Fruit fly (Drosophila melanogaster) whole organism, embryonic: Measurements from ENCODE around the gene CG15431.
A peak's percentile ranks its signal among the peaks of the same experiment; 100 is the strongest.

Experiments
- Atf-2 ChIP-seq: fragments of 200-800 bp; sonication (Bioruptor generic); optimal IDR thresholded peaks from 2 replicates; lab custom pipeline; 2016; ENCODE audit warnings: missing biosample characterization, missing genetic modification characterization
- Blimp-1 ChIP-seq: fragments of 200-800 bp; sonication (Bioruptor generic); optimal IDR thresholded peaks from 3 replicates; lab custom pipeline; 2018; ENCODE audit warnings: missing biosample characterization, missing genetic modification characterization, mild to moderate bottlenecking, moderate library complexity, missing genetic modification reagents
- CG10147 ChIP-seq: fragments of 200-800 bp; sonication (Bioruptor generic); optimal IDR thresholded peaks from 2 replicates; lab custom pipeline; 2019; ENCODE audit warnings: missing biosample characterization, mild to moderate bottlenecking, missing genetic modification characterization, moderate library complexity
- CG10366 ChIP-seq: fragments of 200-800 bp; sonication (Bioruptor generic); IDR thresholded peaks from 2 replicates; pipeline ENCODE4 v1.3.6; 2022; ENCODE audit warnings: missing biosample characterization, missing genetic modification characterization
- CG10431 ChIP-seq: fragments of 200-800 bp; sonication (Bioruptor generic); optimal IDR thresholded peaks from 3 replicates; lab custom pipeline; 2018; ENCODE audit warnings: missing biosample characterization, mild to moderate bottlenecking, missing genetic modification characterization
- CG12299 ChIP-seq: fragments of 200-800 bp; sonication (Bioruptor generic); optimal IDR thresholded peaks from 2 replicates; lab custom pipeline; 2018; ENCODE audit warnings: missing biosample characterization, mild to moderate bottlenecking, missing genetic modification characterization
- CG1233 ChIP-seq: fragments of 200-800 bp; sonication (Bioruptor generic); optimal IDR thresholded peaks from 4 replicates; lab custom pipeline; 2018; ENCODE audit warnings: missing biosample characterization, mild to moderate bottlenecking, missing genetic modification characterization
- CG13894 ChIP-seq: fragments of 200-800 bp; sonication (Bioruptor generic); optimal IDR thresholded peaks from 3 replicates; lab custom pipeline; 2018; ENCODE audit warnings: missing biosample characterization, mild to moderate bottlenecking, missing genetic modification characterization, moderate library complexity
- CG14860 ChIP-seq: fragments of 200-800 bp; sonication (Bioruptor generic); IDR thresholded peaks from 3 replicates; pipeline ENCODE4 v1.3.6; 2022; ENCODE audit warnings: missing biosample characterization, missing genetic modification characterization; ENCODE audit not compliant: partially characterized antibody
- CG15479 ChIP-seq: fragments of 200-800 bp; sonication (Bioruptor generic); optimal IDR thresholded peaks from 3 replicates; lab custom pipeline; 2019; ENCODE audit warnings: missing biosample characterization, mild to moderate bottlenecking, missing genetic modification characterization, moderate library complexity
- CG18262 ChIP-seq: fragments of 200-800 bp; optimal IDR thresholded peaks from 3 replicates; lab custom pipeline; 2019; ENCODE audit warnings: missing biosample characterization, mild to moderate bottlenecking, missing genetic modification characterization, moderate library complexity
- CG1832 ChIP-seq: fragments of 200-800 bp; sonication (Bioruptor generic); optimal IDR thresholded peaks from 2 replicates; lab custom pipeline; 2017; ENCODE audit warnings: missing biosample characterization, mild to moderate bottlenecking, missing genetic modification characterization, inconsistent platforms
- CG18619 ChIP-seq: fragments of 200-800 bp; sonication (Bioruptor generic); optimal IDR thresholded peaks from 3 replicates; lab custom pipeline; 2017; ENCODE audit warnings: missing biosample characterization, mild to moderate bottlenecking, missing genetic modification characterization
- CG2712 ChIP-seq: fragments of 200-800 bp; optimal IDR thresholded peaks from 3 replicates; lab custom pipeline; 2019; ENCODE audit warnings: missing biosample characterization, mild to moderate bottlenecking, missing genetic modification characterization, moderate library complexity
- CG32767 ChIP-seq: fragments of 200-800 bp; sonication (Bioruptor generic); IDR thresholded peaks from 2 replicates; pipeline ENCODE4 v1.3.6; 2022; ENCODE audit warnings: missing biosample characterization, missing genetic modification characterization
- CG34376 ChIP-seq: fragments of 200-800 bp; sonication (Bioruptor generic); optimal IDR thresholded peaks from 2 replicates; lab custom pipeline; 2018; ENCODE audit warnings: missing biosample characterization, mild to moderate bottlenecking, missing genetic modification characterization
- CG3995 ChIP-seq: fragments of 200-800 bp; sonication (Bioruptor generic); optimal IDR thresholded peaks from 3 replicates; lab custom pipeline; 2016; ENCODE audit warnings: missing biosample characterization, missing genetic modification characterization
- CG4404 ChIP-seq: fragments of 200-800 bp; sonication (Bioruptor generic); IDR thresholded peaks from 2 replicates; pipeline ENCODE4 v1.3.6; 2022; ENCODE audit warnings: missing biosample characterization, missing genetic modification characterization
- CG4820 ChIP-seq: fragments of 200-800 bp; sonication (Bioruptor generic); optimal IDR thresholded peaks from 3 replicates; lab custom pipeline; 2016; ENCODE audit warnings: missing biosample characterization, missing genetic modification characterization
- CG6175 ChIP-seq: fragments of 200-800 bp; sonication (Bioruptor generic); IDR thresholded peaks from 3 replicates; pipeline ENCODE4 v1.3.6; 2022; ENCODE audit warnings: missing biosample characterization, missing genetic modification characterization
- CG6683 ChIP-seq: fragments of 200-800 bp; sonication (Bioruptor generic); optimal IDR thresholded peaks from 2 replicates; lab custom pipeline; 2017; ENCODE audit warnings: missing biosample characterization, mild to moderate bottlenecking, missing genetic modification characterization, missing genetic modification reagents
- CG6791 ChIP-seq: fragments of 200-800 bp; sonication (Bioruptor generic); IDR thresholded peaks from 3 replicates; pipeline ENCODE4 v1.3.6; 2022; ENCODE audit warnings: missing biosample characterization, missing genetic modification characterization; ENCODE audit not compliant: partially characterized antibody
- Deaf1 ChIP-seq: fragments of 200-800 bp; optimal IDR thresholded peaks from 3 replicates; lab custom pipeline; 2019; ENCODE audit warnings: missing biosample characterization, mild to moderate bottlenecking, missing genetic modification characterization, moderate library complexity
- Eip74EF ChIP-seq, 2 experiments: fragments of 200-800 bp in 1 of 2; fragments of >200 bp in 1 of 2; sonication (Bioruptor generic) in 1 of 2; optimal IDR thresholded peaks; 2 replicates each; lab custom pipeline; 2017 to 2019; ENCODE audit warnings: missing biosample characterization in 2 of 2, missing genetic modification characterization in 2 of 2, mild to moderate bottlenecking in 1 of 2, moderate library complexity in 1 of 2
- H15 ChIP-seq: fragments of 200-800 bp; sonication (Bioruptor generic); IDR thresholded peaks from 3 replicates; pipeline ENCODE4 v1.3.6; 2022; ENCODE audit warnings: missing biosample characterization, missing genetic modification characterization
- HLH4C ChIP-seq: fragments of 200-800 bp; sonication (Bioruptor generic); IDR thresholded peaks from 3 replicates; pipeline ENCODE4 v1.3.6; 2022; ENCODE audit warnings: missing biosample characterization, missing genetic modification characterization; ENCODE audit not compliant: partially characterized antibody
- Hr51 ChIP-seq, 2 experiments: fragments of 200-800 bp; sonication (Bioruptor generic); optimal IDR thresholded peaks; 2 replicates in 1 of 2; 3 replicates in 1 of 2; lab custom pipeline; 2016 to 2018; ENCODE audit warnings: missing biosample characterization in 2 of 2, missing genetic modification characterization in 2 of 2, mild to moderate bottlenecking in 1 of 2, moderate library complexity in 1 of 2
- Kr ChIP-seq: fragments of 200-800 bp; sonication (Bioruptor generic); optimal IDR thresholded peaks from 2 replicates; lab custom pipeline; 2017; ENCODE audit warnings: missing biosample characterization, mild to moderate bottlenecking, missing genetic modification characterization
- Mrtf ChIP-seq: fragments of 200-800 bp; sonication (Bioruptor generic); IDR thresholded peaks from 3 replicates; pipeline ENCODE4 v1.3.6; 2022; ENCODE audit warnings: missing biosample characterization, missing genetic modification characterization
- Nf-YC ChIP-seq: fragments of 200-800 bp; optimal IDR thresholded peaks from 3 replicates; lab custom pipeline; 2019; ENCODE audit warnings: missing biosample characterization, mild to moderate bottlenecking, missing genetic modification characterization, moderate library complexity
- Sin3A ChIP-seq: fragments of >200 bp; optimal IDR thresholded peaks from 2 replicates; lab custom pipeline; 2018
- Stat92E ChIP-seq, 3 experiments: fragments of >200 bp in 2 of 3; fragments of 200-800 bp in 1 of 3; sonication (Bioruptor generic) in 1 of 3; optimal IDR thresholded peaks; 2 replicates each; lab custom pipeline; 2017 to 2019; ENCODE audit warnings: missing biosample characterization in 3 of 3, missing genetic modification characterization in 3 of 3, mild to moderate bottlenecking in 1 of 3, moderate library complexity in 1 of 3
- ab ChIP-seq: fragments of 200-800 bp; sonication (Bioruptor generic); optimal IDR thresholded peaks from 2 replicates; lab custom pipeline; 2016; ENCODE audit warnings: missing biosample characterization, missing genetic modification characterization
- ara ChIP-seq: fragments of 200-800 bp; sonication (Bioruptor generic); IDR thresholded peaks from 2 replicates; pipeline ENCODE4 v1.3.6; 2022; ENCODE audit warnings: missing biosample characterization, missing genetic modification characterization
- ase ChIP-seq: fragments of 200-800 bp; sonication (Bioruptor generic); IDR thresholded peaks from 3 replicates; pipeline ENCODE4 v1.3.6; 2022; ENCODE audit warnings: missing biosample characterization, missing genetic modification characterization
- az2 ChIP-seq: fragments of 200-800 bp; sonication (Bioruptor generic); optimal IDR thresholded peaks from 3 replicates; lab custom pipeline; 2016; ENCODE audit warnings: missing biosample characterization, missing genetic modification characterization
- exex ChIP-seq: fragments of 200-800 bp; sonication (Bioruptor generic); optimal IDR thresholded peaks from 4 replicates; lab custom pipeline; 2018; ENCODE audit warnings: missing biosample characterization, mild to moderate bottlenecking, missing genetic modification characterization, moderate library complexity
- fd3F ChIP-seq: fragments of 200-800 bp; sonication (Bioruptor generic); optimal IDR thresholded peaks from 2 replicates; lab custom pipeline; 2018; ENCODE audit warnings: missing biosample characterization, mild to moderate bottlenecking, missing genetic modification characterization, moderate library complexity
- ftz-f1 ChIP-seq: fragments of 200-800 bp; sonication (Bioruptor generic); optimal IDR thresholded peaks from 2 replicates; lab custom pipeline; 2016; ENCODE audit warnings: missing biosample characterization, missing genetic modification characterization
- fu2 ChIP-seq: fragments of 200-800 bp; sonication (Bioruptor generic); optimal IDR thresholded peaks from 2 replicates; lab custom pipeline; 2016; ENCODE audit warnings: missing biosample characterization, missing genetic modification characterization
- ken ChIP-seq: fragments of 200-800 bp; sonication (Bioruptor generic); IDR thresholded peaks from 3 replicates; pipeline ENCODE4 v1.3.6; 2022; ENCODE audit warnings: missing biosample characterization, missing genetic modification characterization
- ranshi ChIP-seq: fragments of 200-800 bp; sonication (Bioruptor generic); IDR thresholded peaks from 2 replicates; pipeline ENCODE4 v1.3.6; 2022; ENCODE audit warnings: missing biosample characterization, missing genetic modification characterization
- sima ChIP-seq: fragments of 200-800 bp; sonication (Bioruptor generic); optimal IDR thresholded peaks from 2 replicates; lab custom pipeline; 2016; ENCODE audit warnings: missing biosample characterization, missing genetic modification characterization
- tap ChIP-seq: fragments of 200-800 bp; optimal IDR thresholded peaks from 3 replicates; lab custom pipeline; 2019; ENCODE audit warnings: missing biosample characterization, mild to moderate bottlenecking, missing genetic modification characterization, moderate library complexity
- toy ChIP-seq: fragments of 200-800 bp; sonication (Bioruptor generic); IDR thresholded peaks from 2 replicates; pipeline ENCODE4 v1.3.6; 2022; ENCODE audit warnings: missing biosample characterization, missing genetic modification characterization
- trh ChIP-seq: fragments of 200-800 bp; sonication (Bioruptor generic); optimal IDR thresholded peaks from 2 replicates; lab custom pipeline; 2016; ENCODE audit warnings: missing biosample characterization, missing genetic modification characterization
- zen ChIP-seq: fragments of 200-800 bp; sonication (Bioruptor generic); optimal IDR thresholded peaks from 3 replicates; lab custom pipeline; 2018; ENCODE audit warnings: missing biosample characterization, mild to moderate bottlenecking, missing genetic modification characterization, moderate library complexity

CG15431 gene

dm6 chr2L:4458119-4459056, 17.3 kb upstream of the CG15431 start, which contains the start of gene RpL27A (continued):
- TF ChIP-seq trh (GFP tag; lab: Kevin White, UChicago) (peak; percentile 75), az2 (GFP tag; lab: Kevin White, UChicago) (peak; percentile 66), fu2 (peak; percentile 63), CG3995 (GFP tag; lab: Kevin White, UChicago) (peak; percentile 47), Sin3A (lab: Kevin White, UChicago) (peak; percentile 16), CG13894 (tag; lab: Kevin White, UChicago) (peak; percentile 72), ken (GFP tag; lab: Robert Waterston, UW) (peak; percentile 84), CG10366 (GFP tag; lab: Robert Waterston, UW) (peak; percentile 73), CG6683 (peak; percentile 20), ase (peak; percentile 37; the same call in 1 of the 3 replicates), CG18619 (peak; percentile 86), Stat92E (GFP tag; optimal IDR thresholded peaks at IDR 0.05; lab: Kevin White, UChicago) (peak in 1 of 3 experiments; percentile 46), ftz-f1 (GFP tag; lab: Kevin White, UChicago) (peak; percentile 6), CG14860 (GFP tag; lab: Robert Waterston, UW) (no peak), ara (GFP tag; lab: Robert Waterston, UW) (peak; percentile 73), CG18262 (peak; percentile 68), H15 (GFP tag; lab: Robert Waterston, UW) (peak; percentile 81), Eip74EF (GFP tag; optimal IDR thresholded peaks at IDR 0.05; lab: Kevin White, UChicago) (peak in 1 of 2 experiments; percentile 62), CG10147 (GFP tag; lab: Kevin White, UChicago) (peak; percentile 53), CG12299 (peak; percentile 60), Hr51 (GFP tag; optimal IDR thresholded peaks at IDR 0.05; lab: Kevin White, UChicago) (peak; percentile 58 to 72), ab (no peak), Blimp-1 (no peak), CG4404 (peak; percentile 13; the same call in 1 of the 2 replicates), CG6791 (GFP tag; lab: Robert Waterston, UW) (peak; percentile 53; the same call in 1 of the 3 replicates), sima (GFP tag; lab: Kevin White, UChicago) (peak; percentile 50), CG4820 (GFP tag; lab: Kevin White, UChicago) (peak; percentile 28), zen (tag; lab: Kevin White, UChicago) (peak; percentile 33), Atf-2 (peak; percentile 60), CG32767 (GFP tag; lab: Robert Waterston, UW) (no peak), tap (tag; lab: Kevin White, UChicago) (peak; percentile 32), fd3F (GFP tag; lab: Kevin White, UChicago) (peak; percentile 68), CG34376 (GFP tag; lab: Kevin White, UChicago) (peak; percentile 90), CG1832 (GFP tag; lab: Kevin White, UChicago) (no peak), CG2712 (tag; lab: Kevin White, UChicago) (peak; percentile 71), Deaf1 (tag; lab: Kevin White, UChicago) (peak; percentile 48), toy (no peak; the same call in 1 of the 2 replicates), CG15479 (GFP tag; lab: Kevin White, UChicago) (no peak), CG6175 (GFP tag; lab: Robert Waterston, UW) (peak; percentile 67), CG10431 (GFP tag; lab: Kevin White, UChicago) (peak; percentile 90), HLH4C (GFP tag; lab: Robert Waterston, UW) (no peak), ranshi (GFP tag; lab: Robert Waterston, UW) (peak; percentile 73), Mrtf (GFP tag; lab: Robert Waterston, UW) (peak; percentile 43; the same call in 1 of the 3 replicates), exex (tag; lab: Kevin White, UChicago) (peak; percentile 40), CG1233 (GFP tag; lab: Kevin White, UChicago) (peak; percentile 78), Kr (GFP tag; lab: Kevin White, UChicago) (no peak), Nf-YC (tag; lab: Kevin White, UChicago) (peak; percentile 58)
